Fruit fly (Drosophila melanogaster) whole organism, prepupa: ENCODE results near the gene heph.

Source experiments
- Blimp-1 ChIP-seq: fragments of 200-800 bp; sonication (Bioruptor generic); optimal IDR thresholded peaks from 3 replicates; lab custom pipeline; 2017; ENCODE audit warnings: missing biosample characterization, missing genetic modification characterization, mild to moderate bottlenecking, moderate library complexity, missing genetic modification reagents
- CG10631 ChIP-seq: fragments of 200-800 bp; sonication (Bioruptor generic); optimal IDR thresholded peaks from 2 replicates; lab custom pipeline; 2016; ENCODE audit warnings: missing biosample characterization, missing genetic modification characterization
- CG10669 ChIP-seq: fragments of 200-800 bp; sonication (Bioruptor generic); optimal IDR thresholded peaks from 3 replicates; lab custom pipeline; 2018; ENCODE audit warnings: missing biosample characterization, mild to moderate bottlenecking, missing genetic modification characterization, moderate library complexity
- CG11294 ChIP-seq: fragments of 200-800 bp; sonication (Bioruptor generic); IDR thresholded peaks from 2 replicates; pipeline ENCODE4 v1.3.6; 2022; ENCODE audit warnings: missing biosample characterization, missing genetic modification characterization
- CG11902 ChIP-seq: fragments of 200-800 bp; sonication (Bioruptor generic); optimal IDR thresholded peaks from 3 replicates; lab custom pipeline; 2016; ENCODE audit warnings: missing biosample characterization, missing genetic modification characterization
- CG15336 ChIP-seq: fragments of 200-800 bp; sonication (Bioruptor generic); IDR thresholded peaks from 2 replicates; pipeline ENCODE4 v1.3.6; 2022; ENCODE audit warnings: missing biosample characterization, missing genetic modification characterization
- CG16779 ChIP-seq: fragments of 200-800 bp; sonication (Bioruptor generic); optimal IDR thresholded peaks from 3 replicates; lab custom pipeline; 2017; ENCODE audit warnings: missing biosample characterization, mild to moderate bottlenecking, missing genetic modification characterization
- CG3032 ChIP-seq: fragments of 200-800 bp; optimal IDR thresholded peaks from 2 replicates; lab custom pipeline; 2019; ENCODE audit warnings: missing biosample characterization, mild to moderate bottlenecking, missing genetic modification characterization, moderate library complexity
- CG31627 ChIP-seq: fragments of 200-800 bp; sonication (Bioruptor generic); optimal IDR thresholded peaks from 3 replicates; lab custom pipeline; 2016; ENCODE audit warnings: missing biosample characterization, missing genetic modification characterization
- CG32006 ChIP-seq: fragments of 200-800 bp; sonication (Bioruptor generic); optimal IDR thresholded peaks from 3 replicates; lab custom pipeline; 2017; ENCODE audit warnings: missing biosample characterization, mild to moderate bottlenecking, missing genetic modification characterization
- CG34406 ChIP-seq: fragments of 200-800 bp; sonication (Bioruptor generic); optimal IDR thresholded peaks from 3 replicates; lab custom pipeline; 2016; ENCODE audit warnings: missing biosample characterization, missing genetic modification characterization
- CG3919 ChIP-seq: fragments of 200-800 bp; sonication (Bioruptor generic); optimal IDR thresholded peaks from 3 replicates; lab custom pipeline; 2016; ENCODE audit warnings: missing biosample characterization, missing genetic modification characterization
- CG4318 ChIP-seq: fragments of 200-800 bp; sonication (Bioruptor generic); optimal IDR thresholded peaks from 3 replicates; lab custom pipeline; 2017; ENCODE audit warnings: missing biosample characterization, mild to moderate bottlenecking, missing genetic modification characterization
- CG6163 ChIP-seq: fragments of 200-800 bp; sonication (Bioruptor generic); IDR thresholded peaks from 3 replicates; pipeline ENCODE4 v1.3.6; 2022; ENCODE audit warnings: missing biosample characterization, missing genetic modification characterization
- CG6276 ChIP-seq: fragments of 200-800 bp; sonication (Bioruptor generic); optimal IDR thresholded peaks from 2 replicates; lab custom pipeline; 2017; ENCODE audit warnings: missing biosample characterization, mild to moderate bottlenecking, missing genetic modification characterization
- CG6792 ChIP-seq: fragments of 200-800 bp; sonication (Bioruptor generic); optimal IDR thresholded peaks from 3 replicates; lab custom pipeline; 2016; ENCODE audit warnings: missing biosample characterization, missing genetic modification characterization
- CG6808 ChIP-seq: fragments of 200-800 bp; sonication (Bioruptor generic); optimal IDR thresholded peaks from 3 replicates; lab custom pipeline; 2017; ENCODE audit warnings: missing biosample characterization, missing genetic modification characterization, mild to moderate bottlenecking, moderate library complexity, missing genetic modification reagents
- CG7368 ChIP-seq: fragments of 200-800 bp; sonication (Bioruptor generic); optimal IDR thresholded peaks from 3 replicates; lab custom pipeline; 2016; ENCODE audit warnings: missing biosample characterization, missing genetic modification characterization
- CG8119 ChIP-seq: fragments of 200-800 bp; sonication (Bioruptor generic); IDR thresholded peaks from 3 replicates; pipeline ENCODE4 v1.3.6; 2022; ENCODE audit warnings: missing biosample characterization, missing genetic modification characterization
- CG8319 ChIP-seq: fragments of 200-800 bp; sonication (Bioruptor generic); optimal IDR thresholded peaks from 3 replicates; lab custom pipeline; 2016; ENCODE audit warnings: missing biosample characterization, missing genetic modification characterization
- CG8632 ChIP-seq: fragments of 200-800 bp; sonication (Bioruptor generic); optimal IDR thresholded peaks from 3 replicates; lab custom pipeline; 2016; ENCODE audit warnings: missing biosample characterization, missing genetic modification characterization
- Eip75B ChIP-seq: fragments of 200-800 bp; sonication (Bioruptor generic); optimal IDR thresholded peaks from 3 replicates; lab custom pipeline; 2016; ENCODE audit warnings: missing biosample characterization, missing genetic modification characterization
- Eip93F ChIP-seq: fragments of 200-800 bp; sonication (Bioruptor generic); optimal IDR thresholded peaks from 2 replicates; lab custom pipeline; 2016; ENCODE audit warnings: missing biosample characterization, mild to moderate bottlenecking, missing genetic modification characterization
- Ets21C ChIP-seq: fragments of 200-800 bp; sonication (Bioruptor generic); optimal IDR thresholded peaks from 3 replicates; lab custom pipeline; 2016; ENCODE audit warnings: missing biosample characterization, missing genetic modification characterization
- Ets96B ChIP-seq: fragments of 200-800 bp; optimal IDR thresholded peaks from 2 replicates; lab custom pipeline; 2019; ENCODE audit warnings: missing biosample characterization, mild to moderate bottlenecking, missing genetic modification characterization, moderate library complexity
- Gug ChIP-seq: fragments of 200-800 bp; sonication (Bioruptor generic); IDR thresholded peaks from 2 replicates; pipeline ENCODE4 v1.3.6; 2022; ENCODE audit warnings: missing biosample characterization, missing genetic modification characterization
- Hr38 ChIP-seq: sonication (Bioruptor generic); optimal IDR thresholded peaks from 2 replicates; lab custom pipeline; 2016; ENCODE audit warnings: missing biosample characterization, missing genetic modification characterization
- Hr39 ChIP-seq: fragments of 200-800 bp; sonication (Bioruptor generic); optimal IDR thresholded peaks from 2 replicates; lab custom pipeline; 2016; ENCODE audit warnings: missing biosample characterization, missing genetic modification characterization
- Hr4 ChIP-seq: fragments of 200-800 bp; sonication (Bioruptor generic); optimal IDR thresholded peaks from 3 replicates; lab custom pipeline; 2016; ENCODE audit warnings: missing biosample characterization, missing genetic modification characterization
- Lpt ChIP-seq: fragments of 200-800 bp; sonication (Bioruptor generic); optimal IDR thresholded peaks from 3 replicates; lab custom pipeline; 2016; ENCODE audit warnings: missing biosample characterization, missing genetic modification characterization
- OdsH ChIP-seq: fragments of 200-800 bp; sonication (Bioruptor generic); optimal IDR thresholded peaks from 3 replicates; lab custom pipeline; 2016; ENCODE audit warnings: missing biosample characterization, missing genetic modification characterization
- Smox ChIP-seq: fragments of 200-800 bp; sonication (Bioruptor generic); optimal IDR thresholded peaks from 3 replicates; lab custom pipeline; 2016; ENCODE audit warnings: missing biosample characterization, missing genetic modification characterization
- Sox14 ChIP-seq: fragments of 200-800 bp; sonication (Bioruptor generic); optimal IDR thresholded peaks from 3 replicates; lab custom pipeline; 2016; ENCODE audit warnings: missing biosample characterization, missing genetic modification characterization
- Sox15 ChIP-seq: fragments of 200-800 bp; sonication (Bioruptor generic); optimal IDR thresholded peaks from 3 replicates; lab custom pipeline; 2016; ENCODE audit warnings: missing biosample characterization, missing genetic modification characterization
- achi ChIP-seq: fragments of 200-800 bp; sonication (Bioruptor generic); optimal IDR thresholded peaks from 3 replicates; lab custom pipeline; 2016; ENCODE audit warnings: missing biosample characterization, missing genetic modification characterization
- acj6 ChIP-seq: fragments of 200-800 bp; sonication (Bioruptor generic); optimal IDR thresholded peaks from 3 replicates; lab custom pipeline; 2016; ENCODE audit warnings: missing biosample characterization, missing genetic modification characterization
- cyc ChIP-seq: fragments of 200-800 bp; sonication (Bioruptor generic); optimal IDR thresholded peaks from 3 replicates; lab custom pipeline; 2016; ENCODE audit warnings: missing biosample characterization, missing genetic modification characterization
- dac ChIP-seq: fragments of 200-800 bp; sonication (Bioruptor generic); optimal IDR thresholded peaks from 2 replicates; lab custom pipeline; 2017; ENCODE audit warnings: missing biosample characterization, mild to moderate bottlenecking, missing genetic modification characterization
- dsx ChIP-seq: fragments of 200-800 bp; optimal IDR thresholded peaks from 3 replicates; lab custom pipeline; 2019; ENCODE audit warnings: missing biosample characterization, mild to moderate bottlenecking, missing genetic modification characterization, moderate library complexity; ENCODE audit not compliant: poor library complexity, severe bottlenecking
- eg ChIP-seq: fragments of 200-800 bp; sonication (Bioruptor generic); IDR thresholded peaks from 3 replicates; pipeline ENCODE4 v1.3.6; 2022; ENCODE audit warnings: missing biosample characterization, missing genetic modification characterization
- esn ChIP-seq: fragments of 200-800 bp; sonication (Bioruptor generic); optimal IDR thresholded peaks from 2 replicates; lab custom pipeline; 2016; ENCODE audit warnings: missing biosample characterization, mild to moderate bottlenecking, missing genetic modification characterization, moderate library complexity
- fd59A ChIP-seq: fragments of 200-800 bp; sonication (Bioruptor generic); optimal IDR thresholded peaks from 2 replicates; lab custom pipeline; 2017; ENCODE audit warnings: missing biosample characterization, mild to moderate bottlenecking, missing genetic modification characterization, missing genetic modification reagents
- fd85E ChIP-seq: fragments of 200-800 bp; sonication (Bioruptor generic); optimal IDR thresholded peaks from 3 replicates; lab custom pipeline; 2016; ENCODE audit warnings: missing biosample characterization, missing genetic modification characterization
- fkh ChIP-seq: fragments of 200-800 bp; sonication (Bioruptor generic); optimal IDR thresholded peaks from 3 replicates; lab custom pipeline; 2017; ENCODE audit warnings: missing biosample characterization, mild to moderate bottlenecking, missing genetic modification characterization, moderate library complexity
- lz ChIP-seq: fragments of 200-800 bp; sonication (Bioruptor generic); optimal IDR thresholded peaks from 3 replicates; lab custom pipeline; 2016; ENCODE audit warnings: missing biosample characterization, missing genetic modification characterization
- net ChIP-seq: fragments of 200-800 bp; sonication (Bioruptor generic); optimal IDR thresholded peaks from 3 replicates; lab custom pipeline; 2016; ENCODE audit warnings: missing biosample characterization, missing genetic modification characterization
- pdm3 ChIP-seq: fragments of 200-800 bp; sonication (Bioruptor generic); optimal IDR thresholded peaks from 3 replicates; lab custom pipeline; 2016; ENCODE audit warnings: missing biosample characterization, missing genetic modification characterization
- salr ChIP-seq, 2 experiments: fragments of 200-800 bp; sonication (Bioruptor generic); optimal IDR thresholded peaks; 3 replicates each; lab custom pipeline; 2016 to 2018; ENCODE audit warnings: missing biosample characterization in 2 of 2, missing genetic modification characterization in 2 of 2, mild to moderate bottlenecking in 1 of 2
- spab ChIP-seq: fragments of 200-800 bp; sonication (Bioruptor generic); optimal IDR thresholded peaks from 2 replicates; lab custom pipeline; 2017; ENCODE audit warnings: missing biosample characterization, mild to moderate bottlenecking, missing genetic modification characterization, missing genetic modification reagents
- ss ChIP-seq, 2 experiments: fragments of 200-800 bp; sonication (Bioruptor generic); optimal IDR thresholded peaks; 2 replicates in 1 of 2; 3 replicates in 1 of 2; lab custom pipeline; 2017 to 2018; ENCODE audit warnings: mild to moderate bottlenecking in 2 of 2, missing biosample characterization in 2 of 2, missing genetic modification characterization in 2 of 2, moderate library complexity in 1 of 2
- svp ChIP-seq: fragments of 200-800 bp; sonication (Bioruptor generic); peaks from one replicate; lab custom pipeline; 2016; ENCODE audit warnings: missing biosample characterization, missing genetic modification characterization
- topi ChIP-seq: fragments of 200-800 bp; sonication (Bioruptor generic); optimal IDR thresholded peaks from 3 replicates; lab custom pipeline; 2016; ENCODE audit warnings: missing biosample characterization, missing genetic modification characterization
- vri ChIP-seq: fragments of 200-800 bp; sonication (Bioruptor generic); optimal IDR thresholded peaks from 3 replicates; lab custom pipeline; 2016; ENCODE audit warnings: missing biosample characterization, mild to moderate bottlenecking, missing genetic modification characterization

heph gene

DNA sequence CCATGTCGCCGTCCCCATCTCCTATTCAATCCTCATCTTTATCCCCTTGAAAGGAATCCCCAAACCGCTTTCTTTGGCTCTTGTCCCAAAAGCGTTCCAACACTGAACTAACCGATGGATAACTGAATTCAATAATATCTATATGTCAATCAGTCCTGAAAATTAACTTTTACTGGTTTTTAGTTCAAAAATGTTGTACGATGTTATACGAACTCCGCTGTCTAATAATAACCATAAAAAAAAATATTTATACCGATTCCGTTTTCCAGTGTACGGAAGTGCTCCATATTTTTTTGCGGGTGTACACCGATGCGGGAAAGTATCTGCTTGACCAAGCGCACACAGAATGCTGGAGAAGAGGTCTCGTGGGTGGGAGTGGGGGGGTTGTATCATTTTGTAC is 65.9 kb downstream of the heph start:
- TF ChIP-seq Sox14 (no peak), CG8119 (GFP tag; lab: Robert Waterston, UW) (no peak), CG6808 (GFP tag; lab: Kevin White, UChicago) (no peak), Ets96B (tag; lab: Kevin White, UChicago) (no peak), CG10631 (GFP tag; lab: Kevin White, UChicago) (no peak), CG11294 (GFP tag; lab: Robert Waterston, UW) (no peak), OdsH (GFP tag; lab: Kevin White, UChicago) (peak; percentile 33), svp (GFP tag; lab: Kevin White, UChicago) (peak; percentile 73), CG31627 (peak; percentile 27), Smox (GFP tag; lab: Kevin White, UChicago) (peak; percentile 37), Sox15 (GFP tag; lab: Kevin White, UChicago) (no peak), fd85E (no peak), CG6163 (GFP tag; lab: Robert Waterston, UW) (no peak), ss (GFP tag; optimal IDR thresholded peaks at IDR 0.05; lab: Kevin White, UChicago) (no peak), dac (GFP tag; lab: Kevin White, UChicago) (no peak), salr (GFP tag; optimal IDR thresholded peaks at IDR 0.05; lab: Kevin White, UChicago) (no peak), Eip93F (no peak), dsx (no peak), Gug (GFP tag; lab: Robert Waterston, UW) (no peak), CG3919 (GFP tag; lab: Kevin White, UChicago) (no peak), CG8632 (GFP tag; lab: Kevin White, UChicago) (no peak), acj6 (GFP tag; lab: Kevin White, UChicago) (peak; percentile 36), achi (GFP tag; lab: Kevin White, UChicago) (no peak), Lpt (GFP tag; lab: Kevin White, UChicago) (no peak), Hr39 (GFP tag; lab: Kevin White, UChicago) (peak; percentile 18), esn (peak; percentile 49), CG34406 (GFP tag; lab: Kevin White, UChicago) (no peak), net (GFP tag; lab: Kevin White, UChicago) (no peak), topi (peak; percentile 45), lz (GFP tag; lab: Kevin White, UChicago) (peak; percentile 23), spab (GFP tag; lab: Kevin White, UChicago) (no peak), cyc (peak; percentile 22), eg (no peak), pdm3 (GFP tag; lab: Kevin White, UChicago) (no peak), CG15336 (GFP tag; lab: Robert Waterston, UW) (no peak), CG7368 (GFP tag; lab: Kevin White, UChicago) (no peak), CG32006 (peak; percentile 5), Ets21C (GFP tag; lab: Kevin White, UChicago) (no peak), CG16779 (tag; lab: Kevin White, UChicago) (no peak), CG10669 (GFP tag; lab: Kevin White, UChicago) (no peak), fkh (GFP tag; lab: Kevin White, UChicago) (no peak), Eip75B (GFP tag; lab: Kevin White, UChicago) (no peak), CG6276 (GFP tag; lab: Kevin White, UChicago) (no peak), Blimp-1 (GFP tag; lab: Kevin White, UChicago) (no peak), CG8319 (GFP tag; lab: Kevin White, UChicago) (no peak), Hr38 (GFP tag; lab: Kevin White, UChicago) (no peak), CG6792 (GFP tag; lab: Kevin White, UChicago) (peak; percentile 3), vri (GFP tag; lab: Kevin White, UChicago) (no peak), fd59A (GFP tag; lab: Kevin White, UChicago) (no peak), Hr4 (GFP tag; lab: Kevin White, UChicago) (no peak), CG11902 (no peak), CG4318 (no peak), CG3032 (no peak)
